Worm (Caenorhabditis elegans) whole organism, L3 larva: ENCODE measurements around the gene ceh-22.

Experiments used
- R02D3.7 ChIP-seq: fragments of 150-350 bp; optimal IDR thresholded peaks from 2 replicates; lab custom pipeline; 2014; ENCODE audit warnings: missing biosample characterization, missing genetic modification characterization
- ZK546.5 ChIP-seq: sonication (generic microtip); optimal IDR thresholded peaks from 2 replicates; lab custom pipeline; 2017; ENCODE audit warnings: missing biosample characterization, missing genetic modification characterization
- aly-2 ChIP-seq: fragments of 150-350 bp; optimal IDR thresholded peaks from 2 replicates; lab custom pipeline; 2014; ENCODE audit warnings: missing biosample characterization, missing genetic modification characterization
- ama-1 ChIP-seq: fragments of 150-350 bp; optimal IDR thresholded peaks from 2 replicates; lab custom pipeline; 2018
- ceh-16 ChIP-seq: sonication (generic microtip); optimal IDR thresholded peaks from 2 replicates; lab custom pipeline; 2017; ENCODE audit warnings: missing biosample characterization, missing genetic modification characterization
- ceh-28 ChIP-seq: fragments of 150-350 bp; optimal IDR thresholded peaks from 2 replicates; lab custom pipeline; 2014; ENCODE audit warnings: missing biosample characterization, missing genetic modification reagents, missing genetic modification characterization
- ceh-9 ChIP-seq: sonication (generic microtip); optimal IDR thresholded peaks from 2 replicates; lab custom pipeline; 2018; ENCODE audit warnings: missing biosample characterization, missing genetic modification characterization
- daf-12 ChIP-seq: fragments of 150-350 bp; optimal IDR thresholded peaks from 2 replicates; lab custom pipeline; 2014; ENCODE audit warnings: missing biosample characterization, missing genetic modification reagents, missing genetic modification characterization
- egl-27 ChIP-seq: sonication (generic microtip); optimal IDR thresholded peaks from 4 replicates; lab custom pipeline; 2017; ENCODE audit warnings: missing biosample characterization, missing genetic modification reagents, missing genetic modification characterization
- egl-5 ChIP-seq: fragments of 150-350 bp; optimal IDR thresholded peaks from 2 replicates; lab custom pipeline; 2017; ENCODE audit warnings: missing biosample characterization, missing genetic modification reagents, missing genetic modification characterization, inconsistent platforms
- elt-1 ChIP-seq: fragments of 150-350 bp; optimal IDR thresholded peaks from 2 replicates; lab custom pipeline; 2014; ENCODE audit warnings: missing biosample characterization, missing genetic modification characterization
- elt-2 ChIP-seq: sonication (generic microtip); optimal IDR thresholded peaks from 2 replicates; lab custom pipeline; 2016; ENCODE audit warnings: missing genetic modification reagents, mild to moderate bottlenecking, missing genetic modification characterization, missing compliant biosample characterization
- elt-3 ChIP-seq, 3 experiments: fragments of 150-350 bp in 1 of 3; sonication (generic microtip) in 2 of 3; optimal IDR thresholded peaks; 2 replicates in 2 of 3; 4 replicates in 1 of 3; lab custom pipeline; 2014 to 2017; ENCODE audit warnings: missing biosample characterization in 3 of 3, missing genetic modification characterization in 3 of 3
- fkh-2 ChIP-seq: fragments of 150-350 bp; optimal IDR thresholded peaks from 2 replicates; lab custom pipeline; 2014; ENCODE audit warnings: missing biosample characterization, missing genetic modification reagents, missing genetic modification characterization
- fos-1 ChIP-seq: fragments of 150-350 bp; optimal IDR thresholded peaks from 2 replicates; lab custom pipeline; 2014; ENCODE audit warnings: missing biosample characterization, missing genetic modification characterization
- hmg-11 ChIP-seq: sonication (generic microtip); optimal IDR thresholded peaks from 2 replicates; lab custom pipeline; 2016; ENCODE audit warnings: missing genetic modification characterization, missing compliant biosample characterization
- jun-1 ChIP-seq: fragments of 150-350 bp; optimal IDR thresholded peaks from 2 replicates; lab custom pipeline; 2014; ENCODE audit warnings: missing biosample characterization, missing genetic modification reagents, missing genetic modification characterization
- lin-15B ChIP-seq: fragments of 150-350 bp; optimal IDR thresholded peaks from 2 replicates; lab custom pipeline; 2014; ENCODE audit warnings: missing biosample characterization, missing genetic modification characterization
- lin-39 ChIP-seq: fragments of 150-350 bp; optimal IDR thresholded peaks from 2 replicates; lab custom pipeline; 2018; ENCODE audit warnings: missing biosample characterization, missing genetic modification reagents, missing genetic modification characterization
- lsy-12 ChIP-seq: sonication (generic microtip); optimal IDR thresholded peaks from 2 replicates; lab custom pipeline; 2016; ENCODE audit warnings: mild to moderate bottlenecking, missing genetic modification characterization, missing compliant biosample characterization
- mml-1 ChIP-seq: fragments of 150-350 bp; sonication (generic microtip); optimal IDR thresholded peaks from 3 replicates; lab custom pipeline; 2014; ENCODE audit warnings: missing biosample characterization, missing genetic modification characterization
- nfya-1 ChIP-seq: sonication (generic microtip); optimal IDR thresholded peaks from 2 replicates; lab custom pipeline; 2017; ENCODE audit warnings: missing genetic modification characterization, mild to moderate bottlenecking, missing compliant biosample characterization, antibody characterized with exemption, moderate library complexity; ENCODE audit not compliant: insufficient read depth
- nhr-11 ChIP-seq: fragments of 150-350 bp; optimal IDR thresholded peaks from 2 replicates; lab custom pipeline; 2014; ENCODE audit warnings: missing biosample characterization, missing genetic modification characterization
- nhr-12 ChIP-seq: fragments of 150-350 bp; optimal IDR thresholded peaks from 2 replicates; lab custom pipeline; 2014; ENCODE audit warnings: missing biosample characterization, missing genetic modification characterization
- nhr-23 ChIP-seq: fragments of 150-350 bp; optimal IDR thresholded peaks from 2 replicates; lab custom pipeline; 2014; ENCODE audit warnings: missing biosample characterization, missing genetic modification reagents, missing genetic modification characterization
- nhr-237 ChIP-seq: fragments of 150-350 bp; optimal IDR thresholded peaks from 2 replicates; lab custom pipeline; 2014; ENCODE audit warnings: missing biosample characterization, missing genetic modification characterization
- nhr-25 ChIP-seq: sonication (generic microtip); optimal IDR thresholded peaks from 2 replicates; lab custom pipeline; 2017; ENCODE audit warnings: missing biosample characterization, missing genetic modification characterization
- nhr-28 ChIP-seq: fragments of 150-350 bp; optimal IDR thresholded peaks from 2 replicates; lab custom pipeline; 2014; ENCODE audit warnings: missing biosample characterization, missing genetic modification characterization
- nhr-43 ChIP-seq: sonication (generic microtip); optimal IDR thresholded peaks from 2 replicates; lab custom pipeline; 2016; ENCODE audit warnings: mild to moderate bottlenecking, missing genetic modification characterization, missing compliant biosample characterization; ENCODE audit not compliant: poor library complexity, severe bottlenecking
- nhr-67 ChIP-seq: fragments of 150-350 bp; optimal IDR thresholded peaks from 2 replicates; lab custom pipeline; 2014; ENCODE audit warnings: missing biosample characterization, missing genetic modification characterization
- nhr-76 ChIP-seq: fragments of 150-350 bp; sonication (generic microtip); optimal IDR thresholded peaks from 5 replicates; lab custom pipeline; 2014; ENCODE audit warnings: missing biosample characterization, missing genetic modification characterization
- pqm-1 ChIP-seq: fragments of 150-350 bp; optimal IDR thresholded peaks from 2 replicates; lab custom pipeline; 2017; ENCODE audit warnings: missing biosample characterization, missing genetic modification characterization, inconsistent platforms
- sea-2 ChIP-seq: fragments of 150-350 bp; sonication (generic microtip); optimal IDR thresholded peaks from 4 replicates; lab custom pipeline; 2014; ENCODE audit warnings: missing biosample characterization, missing genetic modification reagents, missing genetic modification characterization
- skn-1 ChIP-seq: fragments of 150-350 bp; optimal IDR thresholded peaks from 2 replicates; lab custom pipeline; 2014; ENCODE audit warnings: missing biosample characterization, missing genetic modification characterization
- snpc-4 ChIP-seq: fragments of 150-350 bp; optimal IDR thresholded peaks from 2 replicates; lab custom pipeline; 2014; ENCODE audit warnings: missing biosample characterization, missing genetic modification characterization
- tbx-2 ChIP-seq: sonication (generic microtip); optimal IDR thresholded peaks from 2 replicates; lab custom pipeline; 2016; ENCODE audit warnings: mild to moderate bottlenecking, missing genetic modification characterization, missing compliant biosample characterization
- unc-39 ChIP-seq: sonication (generic microtip); optimal IDR thresholded peaks from 4 replicates; lab custom pipeline; 2017; ENCODE audit warnings: missing biosample characterization, missing genetic modification characterization
- unc-62 ChIP-seq: fragments of 150-350 bp; sonication (generic microtip); optimal IDR thresholded peaks from 4 replicates; lab custom pipeline; 2014; ENCODE audit warnings: missing biosample characterization, missing genetic modification reagents, missing genetic modification characterization
- zag-1 ChIP-seq: fragments of 150-350 bp; optimal IDR thresholded peaks from 2 replicates; lab custom pipeline; 2014; ENCODE audit warnings: missing biosample characterization, missing genetic modification characterization
- ztf-11 ChIP-seq: fragments of 150-350 bp; optimal IDR thresholded peaks from 2 replicates; lab custom pipeline; 2014; ENCODE audit warnings: missing biosample characterization, missing genetic modification characterization
- ztf-4 ChIP-seq: fragments of 150-350 bp; optimal IDR thresholded peaks from 2 replicates; lab custom pipeline; 2014; ENCODE audit warnings: missing biosample characterization, missing genetic modification characterization

The ceh-22 gene

DNA sequence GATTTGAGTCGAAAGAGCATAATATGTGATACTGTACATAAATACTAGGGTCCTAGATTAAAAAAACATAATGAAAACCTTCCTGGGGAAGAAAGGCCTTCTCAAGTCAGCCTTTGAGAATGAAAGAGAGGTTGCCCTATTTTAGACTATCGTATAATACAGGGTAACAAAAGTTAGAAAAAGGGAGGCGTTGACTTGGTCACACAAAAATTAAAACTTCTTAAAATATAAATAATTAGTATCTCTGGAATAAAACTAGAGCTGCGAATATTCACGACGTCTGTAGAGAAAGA lies 40.8 kb downstream of the ceh-22 start:
- TF ChIP-seq nhr-67 (tag; lab: Kevin White, UChicago) (no peak), nhr-23 (peak; percentile 3), nhr-43 (tag; lab: Kevin White, UChicago) (peak; percentile 31)

DNA sequence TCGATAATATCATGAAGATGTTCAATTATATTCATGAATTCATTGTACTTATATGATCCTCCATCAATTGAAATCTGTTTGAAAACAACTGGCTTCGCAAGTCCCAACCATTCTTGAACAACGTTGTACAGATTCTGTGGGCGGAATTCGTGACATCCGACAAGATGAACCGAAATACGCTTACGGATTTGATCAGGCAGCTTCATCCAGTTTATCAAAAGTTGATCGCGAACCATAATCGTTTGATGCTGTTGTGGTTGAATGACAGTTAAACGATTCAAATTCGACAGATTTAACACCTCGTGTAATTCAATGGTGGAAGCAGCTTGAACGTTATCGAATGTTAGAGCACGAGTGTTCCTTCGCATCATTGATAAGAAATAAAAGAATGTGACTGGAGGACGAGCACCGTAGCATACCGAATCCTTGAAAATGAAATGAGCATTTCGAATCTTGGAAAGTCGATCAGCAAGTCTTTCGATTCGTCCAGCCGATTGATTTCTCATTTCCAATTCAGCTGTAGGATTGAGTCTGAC lies 42.1 kb downstream of the ceh-22 start:
- TF ChIP-seq ztf-4 (tag; lab: Kevin White, UChicago) (no peak), nhr-43 (tag; lab: Kevin White, UChicago) (no peak), nhr-25 (tag; lab: Kevin White, UChicago) (no peak), pqm-1 (tag; lab: Kevin White, UChicago) (peak; percentile 27), jun-1 (peak; percentile 32), R02D3.7 (tag; lab: Kevin White, UChicago) (no peak), aly-2 (tag; lab: Kevin White, UChicago) (no peak), ama-1 (lab: Kevin White, UChicago) (no peak), nhr-76 (tag; lab: Kevin White, UChicago) (no peak), elt-2 (tag; lab: Kevin White, UChicago) (peak; percentile 61), ceh-16 (tag; lab: Kevin White, UChicago) (no peak), elt-1 (tag; lab: Kevin White, UChicago) (no peak), fkh-2 (tag; lab: Kevin White, UChicago) (no peak)

DNA sequence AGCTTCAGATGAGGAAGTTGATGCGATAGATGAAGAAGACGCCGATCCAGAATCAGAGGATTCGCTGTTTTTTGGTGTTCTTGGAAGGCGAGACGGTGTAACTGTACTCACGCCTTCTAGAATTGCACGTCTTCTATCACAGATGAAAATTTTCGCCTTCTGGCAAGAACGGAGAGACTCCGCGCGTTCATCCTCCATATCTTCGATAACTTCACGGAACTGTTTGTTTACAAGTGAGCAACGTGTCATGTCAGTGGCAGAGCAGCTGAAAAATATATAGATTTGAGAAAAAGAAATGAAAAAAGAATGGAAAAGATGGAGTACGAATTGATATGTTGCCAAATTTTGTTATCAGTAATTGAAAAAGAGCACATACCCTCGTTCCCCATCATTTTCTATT lies 42.9 kb downstream of the ceh-22 start:
- no peak for TF ChIP-seq snpc-4 (tag; lab: Kevin White, UChicago)
- no peak for TF ChIP-seq ztf-11
- no peak for TF ChIP-seq nhr-12 (tag; lab: Kevin White, UChicago)
- no peak for TF ChIP-seq lin-39 (tag; lab: Kevin White, UChicago)
- TF ChIP-seq ceh-9 (tag; lab: Kevin White, UChicago): no peak
- TF ChIP-seq mml-1: no peak
- TF ChIP-seq pqm-1 (tag; lab: Kevin White, UChicago): peak; percentile 48
- TF ChIP-seq elt-2 (tag; lab: Kevin White, UChicago): peak; percentile 49
- peak; percentile 30 for TF ChIP-seq ama-1 (lab: Kevin White, UChicago)
- TF ChIP-seq nhr-43 (tag; lab: Kevin White, UChicago): peak; percentile 16
- no peak for TF ChIP-seq nhr-67 (tag; lab: Kevin White, UChicago)
- TF ChIP-seq ceh-16 (tag; lab: Kevin White, UChicago): no peak

DNA sequence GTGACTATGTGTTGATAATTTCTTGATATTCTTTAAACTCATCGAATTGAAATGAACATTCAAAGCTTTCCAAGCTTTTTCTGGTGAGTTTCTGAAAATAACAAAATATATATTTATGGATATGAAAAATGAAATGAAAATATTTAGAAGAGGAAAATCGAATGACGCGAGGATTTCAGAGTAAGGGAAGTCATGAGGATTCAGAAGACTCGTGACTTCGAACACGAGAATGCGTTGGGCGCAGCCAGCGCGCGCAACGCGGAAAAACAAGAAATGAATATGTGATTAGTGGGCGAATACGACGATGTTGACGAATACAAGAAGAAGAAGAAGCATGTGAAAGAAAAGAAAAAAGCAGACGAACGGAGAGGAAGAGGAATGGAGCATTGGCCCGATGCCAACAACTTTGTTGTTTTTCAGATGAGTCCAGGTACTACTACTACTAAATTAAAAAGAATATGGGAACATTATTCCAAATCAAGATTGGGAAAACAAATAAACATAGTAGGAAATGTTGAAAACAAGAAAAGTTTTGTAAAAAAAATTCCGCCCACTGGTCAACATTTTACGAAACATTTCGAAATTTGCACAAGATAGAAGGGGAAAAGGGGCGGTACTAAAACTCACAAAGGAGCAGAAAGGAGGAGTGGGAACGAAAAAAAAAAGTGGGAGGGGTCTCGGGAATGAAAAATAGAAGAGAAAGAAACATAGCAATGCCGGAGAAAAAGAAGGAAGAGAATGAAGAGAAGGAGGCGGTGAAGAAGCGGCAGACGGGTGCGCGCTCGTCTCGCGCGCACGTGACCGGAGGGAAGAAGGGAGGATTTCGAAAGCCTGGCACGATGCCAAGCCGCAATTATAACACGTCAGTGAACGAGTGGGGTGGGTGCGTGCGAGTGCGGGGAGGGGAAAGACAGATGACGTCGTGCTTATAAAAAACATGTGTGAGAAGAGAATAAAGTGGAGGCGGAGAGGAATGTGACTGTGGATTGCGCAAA lies 43.7 kb downstream of the ceh-22 start:
- TF ChIP-seq ceh-16 (tag; lab: Kevin White, UChicago) (peak; percentile 63), nhr-23 (peak; percentile 86), R02D3.7 (tag; lab: Kevin White, UChicago) (peak; percentile 54), elt-3 (tag; optimal IDR thresholded peaks at IDR 0.05; lab: Kevin White, UChicago) (no peak), unc-62 (GFP tag; lab: Kevin White, UChicago) (peak; percentile 44), lsy-12 (tag; lab: Kevin White, UChicago) (peak; percentile 89), nhr-28 (tag; lab: Kevin White, UChicago) (no peak), ceh-9 (tag; lab: Kevin White, UChicago) (no peak), nhr-11 (tag; lab: Kevin White, UChicago) (peak; percentile 85), ztf-4 (tag; lab: Kevin White, UChicago) (peak; percentile 47), pqm-1 (tag; lab: Kevin White, UChicago) (peak; percentile 36), hmg-11 (tag; lab: Kevin White, UChicago) (peak; percentile 6), unc-39 (tag; lab: Kevin White, UChicago) (no peak), nhr-12 (tag; lab: Kevin White, UChicago) (no peak), ztf-11 (no peak), nhr-43 (tag; lab: Kevin White, UChicago) (peak; percentile 87), egl-5 (no peak), nfya-1 (peak; percentile 92), tbx-2 (tag; lab: Kevin White, UChicago) (peak; percentile 89), nhr-25 (tag; lab: Kevin White, UChicago) (peak; percentile 83), mml-1 (peak; percentile 77), fos-1 (tag; lab: Kevin White, UChicago) (peak; percentile 42), sea-2 (GFP tag; lab: Kevin White, UChicago) (no peak), lin-15B (tag; lab: Kevin White, UChicago) (peak; percentile 33), fkh-2 (tag; lab: Kevin White, UChicago) (no peak), daf-12 (no peak), skn-1 (peak; percentile 66), ZK546.5 (tag; lab: Kevin White, UChicago) (no peak), egl-27 (tag; lab: Kevin White, UChicago) (peak; percentile 65), ceh-28 (tag; lab: Kevin White, UChicago) (no peak), zag-1 (no peak), jun-1 (peak; percentile 87), elt-2 (tag; lab: Kevin White, UChicago) (peak; percentile 57), nhr-237 (tag; lab: Kevin White, UChicago) (no peak), ama-1 (lab: Kevin White, UChicago) (peak; percentile 4), lin-39 (tag; lab: Kevin White, UChicago) (peak; percentile 100)
